Fruit fly (Drosophila melanogaster) S2 (cell line): ENCODE data around the gene atms.

Source experiments
- CG8478 ChIP-seq: fragments of >200 bp; optimal IDR thresholded peaks from 2 replicates; lab custom pipeline; 2018
- CTCF ChIP-seq, 2 experiments: fragments of >200 bp; optimal IDR thresholded peaks; 2 replicates each; lab custom pipeline; 2018

Gene atms

DNA sequence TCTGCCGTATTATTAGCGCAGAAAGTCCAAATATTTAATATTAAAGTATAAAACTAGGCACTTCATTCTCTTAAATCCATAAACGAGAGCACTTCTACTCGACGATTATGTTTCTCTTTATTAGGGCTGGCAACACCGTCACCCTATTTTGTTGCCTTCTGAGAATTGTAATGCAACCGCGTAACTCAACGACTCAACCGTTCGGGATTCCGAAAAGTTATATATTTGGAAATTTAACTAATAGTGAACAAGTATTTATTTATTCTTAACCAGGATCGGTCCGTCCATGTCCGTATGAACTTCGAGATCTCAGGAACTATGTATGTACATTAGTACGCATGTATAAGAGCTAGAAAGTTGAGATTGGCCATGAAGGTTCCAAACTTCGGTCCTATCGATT, at the start of gene atms:
TSS of gene atms (plus strand) at position 301 of the 400 bp plus-strand sequence.
- TF ChIP-seq CG8478 (lab: Kevin White, UChicago) (no peak), CTCF (optimal IDR thresholded peaks at IDR 0.05; lab: Kevin White, UChicago) (no peak)

DNA sequence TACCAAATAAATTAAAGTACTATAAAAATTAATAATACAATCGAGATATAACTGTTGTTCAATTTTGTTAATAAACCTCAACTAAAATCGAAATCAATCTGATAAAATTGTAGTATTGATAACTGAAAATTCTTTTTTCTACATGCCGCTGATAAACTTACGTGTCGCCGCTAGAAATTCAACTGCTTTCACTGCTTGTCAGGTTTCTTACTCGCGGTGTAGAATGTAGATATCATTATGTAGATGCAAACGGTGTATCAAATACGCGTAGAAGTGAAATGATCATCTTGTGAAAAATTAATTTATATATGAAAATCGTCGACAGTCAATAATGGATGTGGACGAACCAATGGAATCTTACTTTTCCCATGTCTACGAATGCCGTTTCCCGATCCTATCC, 44.7 kb upstream of the atms start:
- TF ChIP-seq CG8478 (lab: Kevin White, UChicago): no peak
- TF ChIP-seq CTCF (optimal IDR thresholded peaks at IDR 0.05; lab: Kevin White, UChicago): peak; percentile 41 to 72

DNA sequence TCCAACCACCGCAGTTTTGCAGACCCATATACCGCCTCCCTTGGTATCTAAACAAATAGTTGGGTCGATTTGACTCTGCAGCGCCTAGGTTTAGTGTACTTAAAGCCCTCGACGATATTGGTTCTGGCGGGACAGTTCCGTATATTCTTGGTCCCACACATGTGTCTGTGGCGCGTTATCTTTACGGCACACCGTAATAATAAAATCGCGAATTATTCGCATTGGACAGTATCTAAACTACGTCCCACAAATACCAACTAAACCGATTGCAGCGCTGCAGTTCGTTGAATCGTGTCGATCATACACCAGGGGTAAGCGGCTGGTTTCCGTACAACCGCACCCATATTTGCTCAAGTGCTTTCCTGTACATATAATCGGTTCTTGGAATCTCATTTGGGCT, 43.8 kb upstream of the atms start:
- no peak for TF ChIP-seq CG8478 (lab: Kevin White, UChicago)
- no peak for TF ChIP-seq CTCF (optimal IDR thresholded peaks at IDR 0.05; lab: Kevin White, UChicago)

DNA sequence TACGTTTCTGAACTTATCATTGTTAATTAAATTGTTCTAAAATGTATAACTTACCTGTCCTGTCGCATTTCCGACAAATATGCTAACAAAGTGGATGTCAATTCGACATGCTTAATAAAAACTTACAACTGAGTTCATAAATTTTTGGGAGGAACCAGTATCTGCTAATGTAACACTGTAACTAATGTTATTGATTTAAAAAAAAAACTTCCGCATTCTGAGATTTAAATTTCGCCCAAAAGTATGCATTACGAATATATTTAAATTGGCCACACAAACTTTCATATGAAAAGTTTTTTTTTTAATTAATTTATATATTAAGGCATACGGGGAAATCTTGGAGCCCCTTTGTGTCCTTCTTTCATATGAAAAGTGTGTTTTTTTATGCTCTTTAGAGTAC, 37.8 kb upstream of the atms start:
- TF ChIP-seq CTCF (optimal IDR thresholded peaks at IDR 0.05; lab: Kevin White, UChicago): no peak
- no peak for TF ChIP-seq CG8478 (lab: Kevin White, UChicago)

DNA sequence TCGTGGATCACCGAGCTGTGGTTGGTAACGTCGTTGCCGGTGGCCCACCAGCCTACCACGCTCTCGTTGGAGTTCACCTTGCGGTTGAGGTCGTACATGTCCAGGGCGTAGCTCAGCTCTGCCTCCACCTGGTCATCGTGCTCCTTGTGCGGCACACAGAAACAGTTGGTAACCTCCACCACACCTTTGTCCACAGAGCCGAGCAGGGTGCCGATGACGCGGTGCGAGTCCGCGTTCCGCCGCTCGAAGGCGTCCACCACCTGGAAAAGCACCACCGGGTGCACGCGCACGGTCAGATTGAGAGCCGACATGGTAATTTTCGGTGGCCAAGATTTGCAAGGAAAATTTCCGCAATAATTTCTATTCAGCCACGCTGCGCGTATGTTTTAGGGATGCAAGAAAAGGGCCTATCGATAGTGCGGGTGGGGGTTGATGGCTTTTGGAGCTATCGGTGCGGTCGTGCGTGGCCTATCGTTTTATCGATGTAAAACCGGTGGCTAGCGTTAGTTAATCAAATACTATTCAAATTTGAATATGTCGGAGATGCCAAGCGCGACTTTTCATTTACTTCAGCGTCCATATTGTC, 36.0 kb upstream of the atms start, which contains the start of gene eIF3f1:
TSS of gene eIF3f1 (minus strand) at position 408 of the 586 bp plus-strand sequence.
- TF ChIP-seq CTCF (optimal IDR thresholded peaks at IDR 0.05; lab: Kevin White, UChicago) (peak in 1 of 2 experiments; percentile 33), CG8478 (lab: Kevin White, UChicago) (no peak)

DNA sequence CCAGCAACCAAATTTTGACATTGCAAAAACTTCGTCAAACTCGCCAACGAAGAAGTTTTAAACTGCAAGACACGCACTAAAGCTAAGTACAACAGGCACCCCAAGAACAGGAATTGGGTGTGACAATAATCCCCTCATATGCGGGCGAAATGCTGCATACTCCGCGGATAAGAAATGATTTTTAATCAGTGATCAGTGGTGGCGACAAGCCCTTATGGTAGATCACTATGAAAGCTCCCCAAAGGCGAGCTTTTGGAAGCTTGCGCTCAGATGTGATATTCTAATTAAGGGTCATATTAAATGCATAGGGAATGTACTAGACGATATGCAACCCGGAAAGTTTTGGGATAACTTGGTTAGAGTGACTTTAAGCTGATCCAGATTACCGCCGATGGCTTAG, 32.2 kb upstream of the atms start:
- TF ChIP-seq CG8478 (lab: Kevin White, UChicago) (no peak), CTCF (optimal IDR thresholded peaks at IDR 0.05; lab: Kevin White, UChicago) (no peak)

DNA sequence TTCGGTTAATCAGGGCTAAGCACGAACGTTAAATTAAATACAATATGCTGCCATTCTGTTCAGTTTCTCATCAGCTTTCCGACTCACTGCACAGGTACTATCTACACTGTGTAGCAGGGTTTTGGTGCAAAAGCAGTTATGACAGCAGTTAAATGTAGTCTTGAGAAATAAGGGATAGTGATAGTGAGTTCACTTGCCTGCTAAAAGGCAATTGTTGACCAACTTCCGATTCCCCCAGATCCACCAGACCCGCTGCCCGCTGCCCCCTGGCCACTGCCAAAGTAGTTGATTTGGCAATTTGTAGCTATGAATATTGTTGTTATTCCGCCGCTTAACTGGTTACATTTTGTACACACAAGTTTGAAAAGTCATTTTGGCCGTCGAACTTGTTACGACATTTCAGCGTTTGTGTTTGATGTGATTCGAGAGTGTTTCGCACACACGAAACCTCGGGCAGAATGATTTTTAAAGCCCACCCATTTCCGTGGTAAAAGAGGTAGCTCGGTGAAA, 25.5 kb upstream of the atms start:
- no peak for TF ChIP-seq CG8478 (lab: Kevin White, UChicago)
- no peak for TF ChIP-seq CTCF (optimal IDR thresholded peaks at IDR 0.05; lab: Kevin White, UChicago)

DNA sequence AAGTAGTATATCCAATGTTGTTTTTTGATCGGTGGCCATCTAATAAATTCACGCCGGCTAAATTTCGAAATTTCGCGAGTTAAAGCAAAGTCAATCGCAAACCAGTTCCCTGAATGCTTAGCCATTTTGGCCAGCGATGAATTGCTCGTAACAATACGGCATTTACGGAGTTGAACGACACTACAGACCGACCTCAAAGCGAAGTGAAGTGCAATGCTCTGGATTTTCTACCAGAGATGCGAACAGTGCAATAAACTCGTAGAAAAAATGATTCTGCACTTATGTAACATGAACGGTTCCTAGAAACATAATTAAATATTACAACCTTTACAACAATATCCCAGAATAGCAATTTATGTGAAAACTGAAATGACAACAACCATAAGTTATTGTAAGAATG, 24.5 kb upstream of the atms start:
- TF ChIP-seq CTCF (optimal IDR thresholded peaks at IDR 0.05; lab: Kevin White, UChicago): no peak
- TF ChIP-seq CG8478 (lab: Kevin White, UChicago): no peak

DNA sequence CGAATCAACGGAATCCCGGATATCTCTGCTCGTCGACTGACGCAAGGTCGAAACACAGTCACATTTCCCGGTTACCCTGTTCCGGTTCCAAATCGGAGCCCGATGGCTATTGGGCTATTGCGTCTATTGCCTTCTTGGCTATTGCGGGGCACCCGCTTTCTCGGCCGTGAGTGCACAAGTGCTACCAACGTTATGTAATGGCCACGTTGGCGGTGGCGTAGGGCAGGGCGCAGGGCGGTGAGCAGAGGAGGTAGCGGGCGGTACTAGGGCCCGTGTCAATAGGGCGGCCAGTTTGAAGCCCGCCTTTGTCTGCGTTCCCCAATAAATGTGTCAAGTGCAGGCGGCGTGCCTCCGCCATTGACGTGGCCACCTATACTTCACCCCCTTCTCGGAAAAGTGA, 23.5 kb upstream of the atms start:
- no peak for TF ChIP-seq CG8478 (lab: Kevin White, UChicago)
- TF ChIP-seq CTCF (optimal IDR thresholded peaks at IDR 0.05; lab: Kevin White, UChicago): no peak

DNA sequence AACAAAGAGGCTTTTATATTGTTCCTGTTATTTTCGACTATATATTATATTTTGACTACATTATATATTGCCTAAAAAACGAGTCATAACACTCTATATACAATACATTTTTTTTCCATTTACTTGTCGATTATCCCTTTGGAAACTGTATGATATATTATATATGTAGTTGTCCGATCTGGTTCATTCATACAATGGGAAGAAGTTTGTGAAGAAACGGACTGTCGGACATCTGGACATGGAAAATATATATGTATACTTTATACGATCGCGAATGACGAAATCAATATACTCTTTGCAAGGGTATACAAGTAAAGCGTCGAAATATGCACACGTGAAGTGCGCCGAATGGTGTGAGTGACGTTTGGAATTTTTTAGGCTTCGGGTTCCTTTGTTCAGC, 23.0 kb upstream of the atms start:
- TF ChIP-seq CTCF (optimal IDR thresholded peaks at IDR 0.05; lab: Kevin White, UChicago): no peak
- no peak for TF ChIP-seq CG8478 (lab: Kevin White, UChicago)

DNA sequence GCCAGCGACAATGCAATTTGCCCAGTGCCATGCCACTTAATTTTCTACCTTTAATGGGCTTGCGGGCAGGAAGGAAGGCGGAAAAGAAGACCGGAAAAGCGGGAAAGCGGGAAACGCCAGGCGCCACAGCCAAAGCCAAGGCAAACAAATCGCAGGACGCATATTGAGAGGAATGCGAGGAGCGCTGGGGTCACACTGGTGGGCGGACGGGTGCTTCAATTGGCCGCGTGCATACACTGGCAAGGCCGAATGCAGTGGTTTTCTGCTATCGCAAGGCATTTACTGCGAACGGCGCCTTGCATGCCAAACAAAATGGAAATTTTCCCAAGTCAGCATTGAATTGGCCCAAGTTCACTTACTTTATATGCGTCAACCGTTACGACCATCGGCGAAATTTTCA, 21.4 kb upstream of the atms start:
- no peak for TF ChIP-seq CG8478 (lab: Kevin White, UChicago)
- no peak for TF ChIP-seq CTCF (optimal IDR thresholded peaks at IDR 0.05; lab: Kevin White, UChicago)

DNA sequence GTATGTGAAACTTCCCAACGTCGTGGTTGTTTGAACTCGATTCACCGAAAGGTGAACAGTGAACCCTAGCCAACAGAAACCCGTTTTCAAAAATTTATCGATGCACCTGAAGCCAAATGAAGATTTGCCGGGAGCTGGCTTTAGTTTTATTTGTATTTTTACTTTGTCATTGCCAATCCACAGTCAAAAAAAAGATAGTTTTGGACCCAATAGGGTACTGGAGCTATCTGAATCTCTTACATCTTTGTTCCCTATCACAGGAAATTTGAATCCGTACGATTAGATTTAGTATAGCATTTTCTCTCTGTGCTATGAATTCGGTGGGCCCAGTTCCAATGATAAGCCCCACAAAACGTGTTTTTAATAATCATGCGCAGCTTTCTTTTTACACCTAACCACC, 18.8 kb upstream of the atms start:
- TF ChIP-seq CTCF (optimal IDR thresholded peaks at IDR 0.05; lab: Kevin White, UChicago) (no peak), CG8478 (lab: Kevin White, UChicago) (no peak)

DNA sequence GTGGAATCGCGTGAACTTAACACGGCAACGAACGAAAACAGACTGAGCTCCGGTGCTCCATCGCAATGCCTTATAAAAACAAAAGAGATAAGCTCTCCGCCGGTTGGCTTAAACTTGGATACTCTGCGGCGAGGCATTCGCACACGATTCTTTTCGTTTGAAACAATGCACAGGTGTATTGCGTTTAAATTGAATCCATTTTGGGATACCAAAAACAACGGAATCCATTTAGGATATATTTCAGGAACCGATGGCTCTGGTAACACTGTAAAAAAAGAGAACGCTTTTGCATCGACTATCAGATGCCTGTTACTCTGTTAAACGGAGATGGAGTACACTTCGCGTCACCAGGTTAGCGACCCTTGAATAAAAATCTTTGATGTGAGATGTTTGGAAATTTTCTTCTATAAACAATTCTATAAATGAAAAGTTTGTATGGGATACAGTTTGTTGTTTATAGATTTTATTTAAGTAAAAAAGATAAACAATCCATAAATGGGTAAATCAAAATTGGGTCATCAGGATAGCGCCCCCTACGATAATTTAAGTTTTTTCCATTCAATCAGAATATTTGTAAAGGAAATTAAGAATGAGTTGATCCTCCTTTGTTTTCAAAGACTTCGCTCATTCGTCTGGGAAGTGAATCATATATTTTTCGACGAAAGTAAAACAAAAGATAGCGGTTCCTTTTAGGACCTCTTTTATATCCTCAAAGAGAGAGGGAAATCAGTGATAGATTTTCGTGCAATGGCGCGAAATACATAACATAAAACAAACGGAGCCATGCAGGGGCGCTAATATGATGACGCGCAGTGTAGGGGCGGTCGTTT, 17.8 kb upstream of the atms start, which contains the start of gene Nep2:
TSS of gene Nep2 (minus strand) at position 51 of the 830 bp plus-strand sequence.
- no peak for TF ChIP-seq CG8478 (lab: Kevin White, UChicago)
- TF ChIP-seq CTCF (optimal IDR thresholded peaks at IDR 0.05; lab: Kevin White, UChicago): no peak

DNA sequence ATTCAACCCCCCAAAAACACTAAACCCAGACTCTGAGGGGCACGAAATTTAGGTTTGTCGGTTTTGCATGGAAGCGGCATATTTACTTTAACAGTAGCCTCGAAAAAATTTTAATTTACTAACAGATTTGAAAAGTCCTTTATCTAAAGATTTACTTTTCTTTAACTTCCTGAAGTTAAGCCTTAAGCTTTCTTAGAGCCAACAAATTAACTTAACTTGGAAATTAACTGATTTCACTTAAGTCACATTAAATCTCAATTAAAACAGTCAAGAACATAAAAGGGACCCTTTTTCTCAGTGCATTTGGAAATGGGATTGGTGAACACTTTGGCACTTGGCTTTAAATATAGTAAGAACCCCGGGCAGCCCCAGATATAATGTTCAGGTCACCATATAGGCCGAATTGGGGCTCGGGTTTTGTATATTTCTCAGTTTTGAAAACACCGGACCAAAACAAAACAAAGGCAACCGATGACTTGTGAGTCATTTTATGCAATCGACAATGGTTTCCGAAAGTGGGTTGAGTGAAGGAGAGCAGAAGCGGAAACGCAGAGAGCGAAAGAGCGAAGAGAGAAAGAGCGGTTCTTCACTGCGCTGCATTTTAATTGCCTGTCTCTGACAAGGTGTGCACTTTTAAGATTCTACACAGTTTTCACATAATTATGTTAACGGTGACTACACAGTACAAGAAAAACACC, 11.2 kb upstream of the atms start:
- TF ChIP-seq CG8478 (lab: Kevin White, UChicago) (no peak), CTCF (optimal IDR thresholded peaks at IDR 0.05; lab: Kevin White, UChicago) (no peak)

DNA sequence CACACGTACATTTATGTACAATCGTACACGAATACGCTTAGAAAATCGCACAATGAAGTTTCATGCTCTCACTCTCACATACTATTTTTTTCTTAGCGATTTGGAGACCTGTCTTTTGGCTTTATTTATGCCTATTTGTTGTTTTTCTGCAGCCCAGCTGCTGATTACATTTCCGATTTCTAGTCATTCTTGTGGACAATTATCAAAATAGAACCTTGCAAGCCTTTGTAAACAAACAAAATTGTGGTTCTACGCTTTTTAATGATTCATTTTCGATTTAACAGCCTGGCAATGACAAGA, 10.7 kb upstream of the atms start:
- TF ChIP-seq CG8478 (lab: Kevin White, UChicago): no peak
- TF ChIP-seq CTCF (optimal IDR thresholded peaks at IDR 0.05; lab: Kevin White, UChicago): no peak
